Fruit fly (Drosophila melanogaster) whole organism, embryonic: ENCODE results near the gene CG16749.

Experiments used
- Atf-2 ChIP-seq: fragments of 200-800 bp; sonication (Bioruptor generic); optimal IDR thresholded peaks from 2 replicates; lab custom pipeline; 2016; ENCODE audit warnings: missing biosample characterization, missing genetic modification characterization
- Bgb ChIP-seq: fragments of 200-800 bp; sonication (Bioruptor generic); IDR thresholded peaks from 2 replicates; pipeline ENCODE4 v1.3.6; 2022; ENCODE audit warnings: missing biosample characterization, missing genetic modification characterization; ENCODE audit not compliant: partially characterized antibody
- CG10565 ChIP-seq: fragments of 200-800 bp; sonication (Bioruptor generic); optimal IDR thresholded peaks from 3 replicates; lab custom pipeline; 2016; ENCODE audit warnings: missing biosample characterization, mild to moderate bottlenecking, missing genetic modification characterization
- CG11456 ChIP-seq: fragments of 200-800 bp; sonication (Bioruptor generic); IDR thresholded peaks from 3 replicates; pipeline ENCODE4 v1.3.6; 2022; ENCODE audit warnings: missing biosample characterization, missing genetic modification characterization
- CG1233 ChIP-seq: fragments of 200-800 bp; sonication (Bioruptor generic); optimal IDR thresholded peaks from 4 replicates; lab custom pipeline; 2018; ENCODE audit warnings: missing biosample characterization, mild to moderate bottlenecking, missing genetic modification characterization
- CG13287 ChIP-seq: fragments of 200-800 bp; sonication (Bioruptor generic); IDR thresholded peaks from 2 replicates; pipeline ENCODE4 v1.3.6; 2022; ENCODE audit warnings: missing biosample characterization, missing genetic modification characterization; ENCODE audit not compliant: partially characterized antibody
- CG13894 ChIP-seq: fragments of 200-800 bp; sonication (Bioruptor generic); optimal IDR thresholded peaks from 3 replicates; lab custom pipeline; 2018; ENCODE audit warnings: missing biosample characterization, mild to moderate bottlenecking, missing genetic modification characterization, moderate library complexity
- CG14050 ChIP-seq: fragments of 200-800 bp; sonication (Bioruptor generic); IDR thresholded peaks from 3 replicates; pipeline ENCODE4 v1.3.6; 2022; ENCODE audit warnings: missing biosample characterization, missing genetic modification characterization
- CG16779 ChIP-seq: fragments of 200-800 bp; sonication (Bioruptor generic); IDR thresholded peaks from 2 replicates; pipeline ENCODE4 v1.3.6; 2022; ENCODE audit warnings: missing biosample characterization, missing genetic modification characterization
- CG2875 ChIP-seq: fragments of 200-800 bp; sonication (Bioruptor generic); optimal IDR thresholded peaks from 2 replicates; lab custom pipeline; 2017; ENCODE audit warnings: missing biosample characterization, mild to moderate bottlenecking, missing genetic modification characterization, missing genetic modification reagents
- CG34422 ChIP-seq: fragments of 200-800 bp; sonication (Bioruptor generic); IDR thresholded peaks from 3 replicates; pipeline ENCODE4 v1.3.6; 2022; ENCODE audit warnings: missing biosample characterization, missing genetic modification characterization
- CG3726 ChIP-seq: fragments of 200-800 bp; sonication (Bioruptor generic); IDR thresholded peaks from 3 replicates; pipeline ENCODE4, ENCODE4 v1.3.6; 2022; ENCODE audit warnings: missing biosample characterization, missing genetic modification characterization
- CG4424 ChIP-seq: fragments of 200-800 bp; sonication (Bioruptor generic); optimal IDR thresholded peaks from 3 replicates; lab custom pipeline; 2016; ENCODE audit warnings: missing biosample characterization, missing genetic modification characterization
- CG6254 ChIP-seq: fragments of 200-800 bp; sonication (Bioruptor generic); optimal IDR thresholded peaks from 3 replicates; lab custom pipeline; 2017; ENCODE audit warnings: mild to moderate bottlenecking, missing biosample characterization, missing genetic modification reagents, missing genetic modification characterization
- CG7271 ChIP-seq: fragments of 200-800 bp; sonication (Bioruptor generic); optimal IDR thresholded peaks from 2 replicates; lab custom pipeline; 2018; ENCODE audit warnings: missing biosample characterization, mild to moderate bottlenecking, missing genetic modification characterization, moderate library complexity
- CG7745 ChIP-seq: fragments of 200-800 bp; sonication (Bioruptor generic); optimal IDR thresholded peaks from 2 replicates; lab custom pipeline; 2018; ENCODE audit warnings: missing biosample characterization, mild to moderate bottlenecking, missing genetic modification characterization, moderate library complexity
- CG9609 ChIP-seq: fragments of 200-800 bp; sonication (Bioruptor generic); optimal IDR thresholded peaks from 3 replicates; lab custom pipeline; 2016; ENCODE audit warnings: missing biosample characterization, missing genetic modification characterization
- HLHmδ ChIP-seq: fragments of 200-800 bp; sonication (Bioruptor generic); optimal IDR thresholded peaks from 2 replicates; lab custom pipeline; 2018; ENCODE audit warnings: missing biosample characterization, mild to moderate bottlenecking, missing genetic modification characterization, moderate library complexity
- Lpt ChIP-seq: fragments of >200 bp; optimal IDR thresholded peaks from 2 replicates; lab custom pipeline; 2018; ENCODE audit warnings: missing biosample characterization, missing genetic modification characterization
- Mad ChIP-seq: fragments of 200-800 bp; sonication (Bioruptor generic); optimal IDR thresholded peaks from 2 replicates; lab custom pipeline; 2016; ENCODE audit warnings: missing biosample characterization, missing genetic modification characterization
- Mes4 ChIP-seq: fragments of 200-800 bp; sonication (Bioruptor generic); optimal IDR thresholded peaks from 2 replicates; lab custom pipeline; 2016; ENCODE audit warnings: missing biosample characterization, missing genetic modification characterization
- NC2β ChIP-seq: fragments of 200-800 bp; sonication (Bioruptor generic); optimal IDR thresholded peaks from 2 replicates; lab custom pipeline; 2016; ENCODE audit warnings: missing biosample characterization, missing genetic modification characterization
- NfI ChIP-seq: fragments of 200-800 bp; sonication (Bioruptor generic); optimal IDR thresholded peaks from 3 replicates; lab custom pipeline; 2018; ENCODE audit warnings: missing biosample characterization, mild to moderate bottlenecking, missing genetic modification characterization, moderate library complexity
- Rx ChIP-seq: fragments of 200-800 bp; sonication (Bioruptor generic); IDR thresholded peaks from 2 replicates; pipeline ENCODE4 v1.3.6; 2022; ENCODE audit warnings: missing biosample characterization, missing genetic modification characterization
- Sin3A ChIP-seq: fragments of >200 bp; optimal IDR thresholded peaks from 2 replicates; lab custom pipeline; 2018
- Sry-β ChIP-seq: fragments of 200-800 bp; sonication (Bioruptor generic); optimal IDR thresholded peaks from 2 replicates; lab custom pipeline; 2018; ENCODE audit warnings: missing biosample characterization, mild to moderate bottlenecking, missing genetic modification characterization, moderate library complexity
- Taf1 ChIP-seq: fragments of 200-800 bp; sonication (Bioruptor generic); IDR thresholded peaks from 2 replicates; pipeline ENCODE4 v1.3.6; 2022; ENCODE audit warnings: missing biosample characterization, missing genetic modification characterization
- al ChIP-seq: fragments of 200-800 bp; sonication (Bioruptor generic); IDR thresholded peaks from 2 replicates; pipeline ENCODE4 v1.3.6; 2022; ENCODE audit warnings: missing biosample characterization, missing genetic modification characterization
- bab2 ChIP-seq: fragments of 200-800 bp; sonication (Bioruptor generic); optimal IDR thresholded peaks from 2 replicates; lab custom pipeline; 2016; ENCODE audit warnings: missing biosample characterization, missing genetic modification characterization
- btn ChIP-seq: fragments of 200-800 bp; sonication (Bioruptor generic); optimal IDR thresholded peaks from 2 replicates; lab custom pipeline; 2016; ENCODE audit warnings: missing biosample characterization, missing genetic modification characterization
- crc ChIP-seq: fragments of 200-800 bp; sonication (Bioruptor generic); optimal IDR thresholded peaks from 2 replicates; lab custom pipeline; 2016; ENCODE audit warnings: missing biosample characterization, missing genetic modification characterization
- da ChIP-seq: fragments of 200-800 bp; sonication (Bioruptor generic); optimal IDR thresholded peaks from 2 replicates; lab custom pipeline; 2016; ENCODE audit warnings: missing biosample characterization, missing genetic modification characterization
- dati ChIP-seq: fragments of 200-800 bp; sonication (Bioruptor generic); IDR thresholded peaks from 2 replicates; pipeline ENCODE4 v1.3.6; 2022; ENCODE audit warnings: missing biosample characterization, missing genetic modification characterization
- esg ChIP-seq: fragments of 200-800 bp; sonication (Bioruptor generic); conservative IDR thresholded peaks from 2 replicates; pipeline ENCODE4 v1.3.6; 2022; ENCODE audit warnings: missing biosample characterization, missing genetic modification characterization
- fd3F ChIP-seq: fragments of 200-800 bp; sonication (Bioruptor generic); optimal IDR thresholded peaks from 2 replicates; lab custom pipeline; 2018; ENCODE audit warnings: missing biosample characterization, mild to moderate bottlenecking, missing genetic modification characterization, moderate library complexity
- her ChIP-seq: fragments of 200-800 bp; sonication (Bioruptor generic); optimal IDR thresholded peaks from 2 replicates; lab custom pipeline; 2016; ENCODE audit warnings: missing biosample characterization, missing genetic modification characterization
- jigr1 ChIP-seq: fragments of 200-800 bp; sonication (Bioruptor generic); IDR thresholded peaks from 3 replicates; pipeline ENCODE4 v1.3.6; 2022; ENCODE audit warnings: missing biosample characterization, missing genetic modification characterization
- ken ChIP-seq: fragments of 200-800 bp; sonication (Bioruptor generic); IDR thresholded peaks from 3 replicates; pipeline ENCODE4 v1.3.6; 2022; ENCODE audit warnings: missing biosample characterization, missing genetic modification characterization
- knrl ChIP-seq: fragments of 200-800 bp; sonication (Bioruptor generic); IDR thresholded peaks from 3 replicates; pipeline ENCODE4 v1.3.6; 2022; ENCODE audit warnings: missing biosample characterization, missing genetic modification characterization; ENCODE audit not compliant: partially characterized antibody
- nau ChIP-seq: fragments of 200-800 bp; sonication (Bioruptor generic); optimal IDR thresholded peaks from 3 replicates; lab custom pipeline; 2017; ENCODE audit warnings: missing biosample characterization, mild to moderate bottlenecking, missing genetic modification characterization, missing genetic modification reagents
- nerfin-1 ChIP-seq: fragments of 200-800 bp; sonication (Bioruptor generic); optimal IDR thresholded peaks from 3 replicates; lab custom pipeline; 2019; ENCODE audit warnings: missing biosample characterization, mild to moderate bottlenecking, missing genetic modification characterization, moderate library complexity
- onecut ChIP-seq: fragments of 200-800 bp; sonication (Bioruptor generic); IDR thresholded peaks from 2 replicates; pipeline ENCODE4 v1.3.6; 2022; ENCODE audit warnings: missing biosample characterization, missing genetic modification characterization
- p53 ChIP-seq: fragments of 200-800 bp; sonication (Bioruptor generic); optimal IDR thresholded peaks from 2 replicates; lab custom pipeline; 2016; ENCODE audit warnings: missing biosample characterization, missing genetic modification characterization
- psq ChIP-seq: fragments of 200-800 bp; sonication (Bioruptor generic); optimal IDR thresholded peaks from 2 replicates; lab custom pipeline; 2017; ENCODE audit warnings: missing biosample characterization, missing genetic modification characterization
- run ChIP-seq: fragments of 200-800 bp; sonication (Bioruptor generic); optimal IDR thresholded peaks from 3 replicates; lab custom pipeline; 2018; ENCODE audit warnings: missing biosample characterization, mild to moderate bottlenecking, missing genetic modification characterization
- scrt ChIP-seq: fragments of 200-800 bp; sonication (Bioruptor generic); optimal IDR thresholded peaks from 2 replicates; lab custom pipeline; 2018; ENCODE audit warnings: missing biosample characterization, mild to moderate bottlenecking, missing genetic modification characterization, moderate library complexity
- sens ChIP-seq: fragments of 200-800 bp; sonication (Bioruptor generic); peaks from one replicate; lab custom pipeline; 2016; ENCODE audit warnings: missing biosample characterization, missing genetic modification characterization
- shn ChIP-seq: fragments of 200-800 bp; sonication (Bioruptor generic); optimal IDR thresholded peaks from 3 replicates; lab custom pipeline; 2016; ENCODE audit warnings: missing biosample characterization, missing genetic modification characterization
- slp2 ChIP-seq: fragments of 200-800 bp; sonication (Bioruptor generic); optimal IDR thresholded peaks from 2 replicates; lab custom pipeline; 2016; ENCODE audit warnings: missing biosample characterization, missing genetic modification characterization
- ssp ChIP-seq: fragments of 200-800 bp; sonication (Bioruptor generic); IDR thresholded peaks from 2 replicates; pipeline ENCODE4 v1.3.6; 2022; ENCODE audit warnings: missing biosample characterization, missing genetic modification characterization
- wdn ChIP-seq: fragments of 200-800 bp; sonication (Bioruptor generic); IDR thresholded peaks from 2 replicates; pipeline ENCODE4 v1.3.6; 2022; ENCODE audit warnings: missing biosample characterization, missing genetic modification characterization
- zfh2 ChIP-seq: fragments of 200-800 bp; sonication (Bioruptor generic); optimal IDR thresholded peaks from 2 replicates; lab custom pipeline; 2016; ENCODE audit warnings: missing biosample characterization, missing genetic modification characterization

CG16749 gene

dm6 chr3R:9378644-9379411, 47.1 kb upstream of the CG16749 start (continued):
- no peak for TF ChIP-seq CG14050 (GFP tag; lab: Robert Waterston, UW)
- TF ChIP-seq nau (GFP tag; lab: Kevin White, UChicago) = no peak
- no peak for TF ChIP-seq al (GFP tag; lab: Robert Waterston, UW)
- TF ChIP-seq da (GFP tag; lab: Kevin White, UChicago) = no peak
- no peak for TF ChIP-seq her
- TF ChIP-seq p53 (GFP tag; lab: Kevin White, UChicago) = no peak
- peak; percentile 15 for TF ChIP-seq psq (GFP tag; lab: Kevin White, UChicago)
- no peak for TF ChIP-seq CG16779 (GFP tag; lab: Robert Waterston, UW)
- TF ChIP-seq shn (GFP tag; lab: Kevin White, UChicago) = no peak
- TF ChIP-seq NC2β = no peak
- no peak for TF ChIP-seq CG13287
- no peak for TF ChIP-seq CG13894 (tag; lab: Kevin White, UChicago)
- no peak for TF ChIP-seq Mes4 (GFP tag; lab: Kevin White, UChicago)
- peak; percentile 68 for TF ChIP-seq CG4424 (GFP tag; lab: Kevin White, UChicago)
- TF ChIP-seq Mad (GFP tag; lab: Kevin White, UChicago) = no peak
- no peak for TF ChIP-seq crc (GFP tag; lab: Kevin White, UChicago)
- TF ChIP-seq scrt (GFP tag; lab: Kevin White, UChicago) = peak; percentile 4
- TF ChIP-seq knrl (GFP tag; lab: Robert Waterston, UW) = no peak
- TF ChIP-seq CG3726 (GFP tag; lab: Robert Waterston, UW) = no peak
- TF ChIP-seq Sin3A = no peak
- no peak for TF ChIP-seq onecut
- no peak for TF ChIP-seq CG10565
- no peak for TF ChIP-seq Sry-β (GFP tag; lab: Kevin White, UChicago)
- TF ChIP-seq run = no peak
- no peak for TF ChIP-seq fd3F (GFP tag; lab: Kevin White, UChicago)
- peak; percentile 43 for TF ChIP-seq CG1233 (GFP tag; lab: Kevin White, UChicago)
- TF ChIP-seq CG7271 (tag; lab: Kevin White, UChicago) = no peak
- peak; percentile 47 for TF ChIP-seq bab2
- peak; percentile 51 for TF ChIP-seq CG7745 (tag; lab: Kevin White, UChicago)
- TF ChIP-seq Rx (GFP tag; lab: Robert Waterston, UW) = no peak
- no peak for TF ChIP-seq NfI
- TF ChIP-seq Atf-2 (GFP tag; lab: Kevin White, UChicago) = no peak
- no peak for TF ChIP-seq HLHmδ (GFP tag; lab: Kevin White, UChicago)
- TF ChIP-seq nerfin-1 (tag; lab: Kevin White, UChicago) = peak; percentile 42
- TF ChIP-seq wdn (GFP tag; lab: Robert Waterston, UW) = no peak
- TF ChIP-seq ssp (GFP tag; lab: Robert Waterston, UW) = no peak
- TF ChIP-seq dati (GFP tag; lab: Robert Waterston, UW) = no peak
- no peak for TF ChIP-seq Lpt
- TF ChIP-seq jigr1 (GFP tag; lab: Robert Waterston, UW) = no peak
- TF ChIP-seq sens (GFP tag; lab: Kevin White, UChicago) = peak; percentile 97
- TF ChIP-seq btn (GFP tag; lab: Kevin White, UChicago) = no peak
- TF ChIP-seq zfh2 (GFP tag; lab: Kevin White, UChicago) = no peak
- TF ChIP-seq CG2875 = peak; percentile 35
- no peak for TF ChIP-seq esg
- peak; percentile 72 for TF ChIP-seq CG6254
- TF ChIP-seq CG11456 (GFP tag; lab: Robert Waterston, UW) = no peak
- TF ChIP-seq ken (GFP tag; lab: Robert Waterston, UW) = no peak
- no peak for TF ChIP-seq Bgb (GFP tag; lab: Robert Waterston, UW)
- no peak for TF ChIP-seq slp2 (GFP tag; lab: Kevin White, UChicago)
- no peak for TF ChIP-seq CG34422 (GFP tag; lab: Robert Waterston, UW)
- no peak for TF ChIP-seq Taf1 (GFP tag; lab: Robert Waterston, UW)
- no peak for TF ChIP-seq CG9609 (GFP tag; lab: Kevin White, UChicago)
